Worm (Caenorhabditis elegans): ENCODE results near the gene F08D12.12.

F08D12.12 gene

ce11 chrII:2787849-2788248, 968 bp upstream of the F08D12.12 start:
- TF ChIP-seq madf-6 (GFP tag; IDR thresholded peaks at IDR 0.05) = peak; percentile 26; the same call in 1 of the 2 replicates
- no peak for TF ChIP-seq C17E4.6 (GFP tag; IDR thresholded peaks at IDR 0.05)
- TF ChIP-seq zfh-2 (GFP tag; conservative IDR thresholded peaks at IDR 0.05) = peak; percentile 66; the same call in 1 of the 2 replicates
- peak; percentile 25; the same call in 1 of the 2 replicates for TF ChIP-seq egrh-3 (GFP tag; IDR thresholded peaks at IDR 0.05)

- TF ChIP-seq hrde-1 (tag; optimal IDR thresholded peaks at IDR 0.05; ENCODE audit: borderline replicate concordance) (no peak), F57C9.4 (tag; optimal IDR thresholded peaks at IDR 0.05) (no peak), F37B4.10 (GFP tag; IDR thresholded peaks at IDR 0.05) (0 out of 2 replicates have a peak, but pooled peaks have one; percentile 64), nfya-1 (tag; optimal IDR thresholded peaks at IDR 0.05; ENCODE audit: borderline replicate concordance, insufficient read depth) (no peak), zfh-2 (GFP tag; conservative IDR thresholded peaks at IDR 0.05) (peak; percentile 88), bed-1 (GFP tag; IDR thresholded peaks at IDR 0.05) (no peak), egrh-3 (GFP tag; IDR thresholded peaks at IDR 0.05) (peak; percentile 86; the same call in 1 of the 2 replicates)
These were observed 1.1 kb downstream of the F08D12.12 start for ce11 chrII:2785787-2786186.

ce11 chrII:2783380-2783779, 3.5 kb downstream of the F08D12.12 start:
- no peak for TF ChIP-seq rcor-1 (GFP tag; IDR thresholded peaks at IDR 0.05)
- TF ChIP-seq egrh-3 (GFP tag; IDR thresholded peaks at IDR 0.05) = peak; percentile 63; the same call in 1 of the 2 replicates
- no peak for TF ChIP-seq ceh-100 (GFP tag; IDR thresholded peaks at IDR 0.05)
- no peak for TF ChIP-seq him-1 (tag; optimal IDR thresholded peaks at IDR 0.05)
- TF ChIP-seq lag-1 (GFP tag; IDR thresholded peaks at IDR 0.05) = no peak
- TF ChIP-seq chd-7 (tag; optimal IDR thresholded peaks at IDR 0.05) = no peak
- peak; percentile 73 for TF ChIP-seq zfh-2 (GFP tag; conservative IDR thresholded peaks at IDR 0.05)

- TF ChIP-seq egrh-3 (GFP tag; IDR thresholded peaks at IDR 0.05) (no peak), xnd-1 (tag; optimal IDR thresholded peaks at IDR 0.05) (no peak), aptf-3 (GFP tag; IDR thresholded peaks at IDR 0.05) (no peak), mxl-1 (tag; optimal IDR thresholded peaks at IDR 0.05) (no peak), nhr-90 (tag; optimal IDR thresholded peaks at IDR 0.05) (no peak), bed-2 (GFP tag; IDR thresholded peaks at IDR 0.05) (no peak), F37B4.10 (GFP tag; IDR thresholded peaks at IDR 0.05) (no peak), unc-62 (GFP tag; optimal IDR thresholded peaks at IDR 0.05) (no peak), attf-6 (GFP tag; IDR thresholded peaks at IDR 0.05) (no peak), ZK185.1 (tag; optimal IDR thresholded peaks at IDR 0.05; ENCODE audit: poor library complexity, severe bottlenecking) (no peak), F57A8.1 (GFP tag; optimal IDR thresholded peaks at IDR 0.05) (no peak)
These were observed 5.5 kb downstream of the F08D12.12 start, which contains the start of gene F08D12.2 for ce11 chrII:2781355-2781754. F08D12.2 (plus strand) TSS chrII:2781655.

ce11 chrII:2780804-2781203, 6.1 kb downstream of the F08D12.12 start:
- TF ChIP-seq zfh-2 (GFP tag; conservative IDR thresholded peaks at IDR 0.05) (peak; percentile 50), let-607 (tag; optimal IDR thresholded peaks at IDR 0.05) (no peak)

ce11 chrII:2779253-2779652, 7.6 kb downstream of the F08D12.12 start, which contains the start of gene F08D12.3:
F08D12.3 (plus strand) TSS chrII:2779553.
- no peak for TF ChIP-seq efl-1 (GFP tag; optimal IDR thresholded peaks at IDR 0.05)
- no peak for TF ChIP-seq K12H6.12 (tag; optimal IDR thresholded peaks at IDR 0.05)
- no peak for TF ChIP-seq ztf-26 (tag; optimal IDR thresholded peaks at IDR 0.05)
- no peak for TF ChIP-seq ekl-4 (GFP tag; IDR thresholded peaks at IDR 0.05)
- no peak for TF ChIP-seq B0261.1 (tag; optimal IDR thresholded peaks at IDR 0.05)
- TF ChIP-seq hlh-12 (tag; optimal IDR thresholded peaks at IDR 0.05) = no peak
- TF ChIP-seq F23B12.7 (tag; optimal IDR thresholded peaks at IDR 0.05; ENCODE audit: insufficient read depth) = no peak
- TF ChIP-seq pha-4 (tag; optimal IDR thresholded peaks at IDR 0.05) = no peak
- TF ChIP-seq B0336.3 (GFP tag; IDR thresholded peaks at IDR 0.05) = no peak
- TF ChIP-seq chd-7 (tag; optimal IDR thresholded peaks at IDR 0.05) = no peak
- no peak for TF ChIP-seq hrde-1 (tag; optimal IDR thresholded peaks at IDR 0.05; ENCODE audit: borderline replicate concordance)
- TF ChIP-seq K11D2.4 (GFP tag; IDR thresholded peaks at IDR 0.05) = no peak
- TF ChIP-seq F10E7.11 (tag; optimal IDR thresholded peaks at IDR 0.05) = no peak
- no peak for TF ChIP-seq nhr-80 (tag; optimal IDR thresholded peaks at IDR 0.05)
- no peak for TF ChIP-seq madf-10 (tag; optimal IDR thresholded peaks at IDR 0.05)

All from whole organism, young adult.